Worm (Caenorhabditis elegans): ENCODE results near the gene rev-3.

DNA sequence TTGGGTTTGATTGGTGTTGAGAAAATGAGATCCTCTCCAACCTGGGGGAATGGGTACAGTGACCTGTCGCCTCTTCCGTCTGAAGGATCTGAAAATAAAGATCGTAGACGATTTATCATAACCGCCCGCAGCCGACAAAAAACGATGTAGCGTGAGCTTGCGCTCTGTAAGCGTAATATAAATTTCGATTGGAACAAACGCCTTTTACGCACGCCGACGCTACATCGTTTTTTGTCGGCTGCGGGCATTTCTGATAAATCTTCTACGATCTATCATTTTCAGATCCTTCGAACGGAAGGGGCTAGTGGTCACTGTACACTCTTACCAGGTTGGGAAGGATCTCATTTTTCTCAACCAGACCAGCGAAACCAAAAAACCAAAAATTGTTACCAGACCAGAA is 42.1 kb downstream of the rev-3 start:
- TF ChIP-seq dao-5 (tag; optimal IDR thresholded peaks at IDR 0.05) (no peak), him-1 (tag; optimal IDR thresholded peaks at IDR 0.05) (no peak), W03F9.2 (tag; optimal IDR thresholded peaks at IDR 0.05) (no peak)
